Fruit fly (Drosophila melanogaster): Measurements from ENCODE around the gene CG13250.

DNA sequence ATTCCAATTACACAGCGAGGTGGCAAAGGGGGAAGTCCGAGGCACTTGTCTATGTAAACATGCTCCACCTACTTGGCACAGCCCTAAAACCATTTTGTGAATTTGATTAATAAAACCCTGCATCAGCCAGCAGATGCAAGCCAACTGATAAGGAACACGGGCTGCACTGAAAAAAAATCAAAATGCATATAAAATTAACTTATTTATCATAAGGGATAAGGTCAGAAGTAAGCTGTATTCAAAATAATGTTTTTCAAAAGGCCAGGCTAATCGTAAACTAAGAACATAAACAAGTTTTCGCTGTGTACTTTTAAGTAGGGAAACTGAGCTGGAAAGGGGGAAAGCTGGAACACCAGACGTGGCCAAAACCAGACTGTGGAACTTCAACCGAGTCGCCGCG lies 18.4 kb downstream of the CG13250 start:
- no peak for TF ChIP-seq CG8478 (optimal IDR thresholded peaks at IDR 0.05)
- TF ChIP-seq CTCF (optimal IDR thresholded peaks at IDR 0.05) = no peak

Measured in S2 (cell line).